Fruit fly (Drosophila melanogaster) whole organism, larva: ENCODE results near the gene CG14803.

Source experiments
- noc ChIP-seq: fragments of 200-800 bp; sonication (Bioruptor generic); optimal IDR thresholded peaks from 3 replicates; lab custom pipeline; 2019; ENCODE audit warnings: missing biosample characterization, mild to moderate bottlenecking, missing genetic modification characterization, moderate library complexity

CG14803 gene

dm6 chrX:1846386-1846785 lies 22.3 kb upstream of the CG14803 start:
- no peak for TF ChIP-seq noc (tag; lab: Kevin White, UChicago)

- no peak for TF ChIP-seq noc (tag; lab: Kevin White, UChicago)
These were observed 20.9 kb upstream of the CG14803 start for dm6 chrX:1847735-1848134.

dm6 chrX:1848624-1849198 lies 20.0 kb upstream of the CG14803 start:
- peak; percentile 0 for TF ChIP-seq noc (tag; lab: Kevin White, UChicago)

- peak; percentile 98 for TF ChIP-seq noc (tag; lab: Kevin White, UChicago)
These were observed 18.8 kb upstream of the CG14803 start for dm6 chrX:1849914-1850313.

- no peak for TF ChIP-seq noc (tag; lab: Kevin White, UChicago)
These were observed 14.6 kb upstream of the CG14803 start for dm6 chrX:1854070-1854469.

dm6 chrX:1854873-1855272 lies 13.8 kb upstream of the CG14803 start:
- TF ChIP-seq noc (tag; lab: Kevin White, UChicago): no peak

- TF ChIP-seq noc (tag; lab: Kevin White, UChicago): no peak
These were observed 12.1 kb upstream of the CG14803 start for dm6 chrX:1856605-1857004.

- TF ChIP-seq noc (tag; lab: Kevin White, UChicago): peak; percentile 24
These were observed 9.8 kb upstream of the CG14803 start, which contains the start of gene Lamtor5 for dm6 chrX:1858867-1859266. Gene Lamtor5, minus strand, starts transcription at chrX:1858971.

- TF ChIP-seq noc (tag; lab: Kevin White, UChicago): peak; percentile 67
These were observed 7.0 kb upstream of the CG14803 start, which contains the start of gene deltaCOP for dm6 chrX:1861620-1862184. Gene deltaCOP, minus strand, starts transcription at chrX:1861790.

dm6 chrX:1865673-1866072 lies 3.0 kb upstream of the CG14803 start, which contains the start of the genes Gcna and MED18:
Gene Gcna, minus strand, starts transcription at chrX:1865835.
Gene MED18, plus strand, starts transcription at chrX:1865909.
- no peak for TF ChIP-seq noc (tag; lab: Kevin White, UChicago)

- TF ChIP-seq noc (tag; lab: Kevin White, UChicago): no peak
These were observed 5.0 kb downstream of the CG14803 start, which contains the start of the genes Pgam5 and Vps26 for dm6 chrX:1873515-1874126. Gene Pgam5, minus strand, starts transcription at chrX:1873565. Gene Vps26, plus strand, starts transcription at chrX:1873853.

dm6 chrX:1877107-1877736 lies 8.6 kb downstream of the CG14803 start, which contains the start of the genes CG14817 and CG14805:
Gene CG14817, minus strand, starts transcription at chrX:1877270.
Gene CG14805, plus strand, starts transcription at chrX:1877317.
- peak; percentile 51 for TF ChIP-seq noc (tag; lab: Kevin White, UChicago)

- TF ChIP-seq noc (tag; lab: Kevin White, UChicago): peak; percentile 72
These were observed 11.0 kb downstream of the CG14803 start, which contains the start of gene CG14818 for dm6 chrX:1879606-1880110. Gene CG14818, minus strand, starts transcription at chrX:1879774.

- TF ChIP-seq noc (tag; lab: Kevin White, UChicago): peak; percentile 47
These were observed 11.5 kb downstream of the CG14803 start, which contains the start of gene Coa8 for dm6 chrX:1880139-1880556. Gene Coa8, plus strand, starts transcription at chrX:1880282.

dm6 chrX:1880779-1881178 lies 12.1 kb downstream of the CG14803 start:
- no peak for TF ChIP-seq noc (tag; lab: Kevin White, UChicago)

dm6 chrX:1889926-1890325 lies 21.3 kb downstream of the CG14803 start, which contains the start of the genes trr and mRpL16:
Gene trr, minus strand, starts transcription at chrX:1889950.
Gene mRpL16, plus strand, starts transcription at chrX:1890256.
- no peak for TF ChIP-seq noc (tag; lab: Kevin White, UChicago)
